Fruit fly (Drosophila melanogaster): Measurements from ENCODE around the gene CCT2.

- TF ChIP-seq CG15011 (GFP tag; optimal IDR thresholded peaks at IDR 0.05) = no peak
- peak; percentile 56 for TF ChIP-seq CG2116 (GFP tag; optimal IDR thresholded peaks at IDR 0.05)
- TF ChIP-seq mld (GFP tag; IDR thresholded peaks at IDR 0.05; ENCODE audit: partially characterized antibody) = no peak
- TF ChIP-seq mirr (GFP tag; optimal IDR thresholded peaks at IDR 0.05) = no peak
Measured at dm6 chrX:9085726-9086125, 3.6 kb upstream of the CCT2 start, which contains the start of gene CG32708.
